Worm (Caenorhabditis elegans) whole organism, L1 larva: ENCODE measurements around the gene M106.3.

Source experiments
- C04F5.9 ChIP-seq: sonication (generic microtip); optimal IDR thresholded peaks from 2 replicates; lab custom pipeline; 2016; ENCODE audit warnings: missing genetic modification characterization, missing compliant biosample characterization
- C16A3.4 ChIP-seq: fragments of 150-350 bp; optimal IDR thresholded peaks from 2 replicates; lab custom pipeline; 2014; ENCODE audit warnings: missing biosample characterization, missing genetic modification characterization
- C34B4.2 ChIP-seq: sonication (generic microtip); optimal IDR thresholded peaks from 2 replicates; lab custom pipeline; 2017; ENCODE audit warnings: mild to moderate bottlenecking, missing genetic modification characterization, missing compliant biosample characterization
- aha-1 ChIP-seq: fragments of 150-350 bp; optimal IDR thresholded peaks from 2 replicates; lab custom pipeline; 2014; ENCODE audit warnings: missing biosample characterization, missing genetic modification characterization
- ama-1 ChIP-seq: fragments of 150-350 bp; optimal IDR thresholded peaks from 2 replicates; lab custom pipeline; 2014
- ceh-63 ChIP-seq: fragments of 200-800 bp; sonication (Bioruptor generic); optimal IDR thresholded peaks from 2 replicates; lab custom pipeline; 2018; ENCODE audit warnings: mild to moderate bottlenecking, missing genetic modification characterization, missing compliant biosample characterization
- ceh-8 ChIP-seq: fragments of 200-800 bp; sonication (Bioruptor generic); optimal IDR thresholded peaks from 2 replicates; lab custom pipeline; 2018; ENCODE audit warnings: mild to moderate bottlenecking, missing genetic modification characterization, moderate library complexity, missing compliant biosample characterization
- ceh-82 ChIP-seq, 3 experiments: fragments of 150-350 bp in 1 of 3; sonication (generic microtip) in 2 of 3; optimal IDR thresholded peaks; 2 replicates each; lab custom pipeline; 2014 to 2017; ENCODE audit warnings: missing biosample characterization in 3 of 3, missing genetic modification characterization in 3 of 3
- dpl-1 ChIP-seq, 3 experiments: fragments of 150-350 bp in 2 of 3; sonication (generic microtip) in 1 of 3; optimal IDR thresholded peaks; 2 replicates each; lab custom pipeline; 2014 to 2017; ENCODE audit warnings: missing biosample characterization in 3 of 3, missing genetic modification characterization in 3 of 3, missing genetic modification reagents in 3 of 3
- dsc-1 ChIP-seq: sonication (generic microtip); optimal IDR thresholded peaks from 2 replicates; lab custom pipeline; 2016; ENCODE audit warnings: mild to moderate bottlenecking, missing genetic modification characterization, missing compliant biosample characterization
- efl-1 ChIP-seq, 4 experiments: fragments of 150-350 bp; optimal IDR thresholded peaks in 3 of 4; peaks in 1 of 4; 1 replicate in 1 of 4; 2 replicates in 3 of 4; lab custom pipeline; 2014; ENCODE audit warnings: missing biosample characterization in 2 of 4, missing genetic modification characterization in 2 of 4, missing genetic modification reagents in 2 of 4
- egl-27 ChIP-seq, 2 experiments: fragments of 150-350 bp in 1 of 2; sonication (generic microtip); optimal IDR thresholded peaks; 3 replicates each; lab custom pipeline; 2017 to 2018; ENCODE audit warnings: missing biosample characterization in 2 of 2, missing genetic modification characterization in 2 of 2, missing genetic modification reagents in 2 of 2
- elt-3 ChIP-seq, 6 experiments: fragments of 150-350 bp in 1 of 6; sonication (generic microtip); optimal IDR thresholded peaks; 2 replicates each; lab custom pipeline; 2017 to 2018; ENCODE audit warnings: missing biosample characterization in 6 of 6, missing genetic modification characterization in 6 of 6, inconsistent platforms in 1 of 6
- ets-5 ChIP-seq: fragments of 200-800 bp; sonication (Bioruptor generic); IDR thresholded peaks from 2 replicates; pipeline ENCODE4 v1.3.6; 2022; ENCODE audit warnings: missing genetic modification characterization, missing compliant biosample characterization
- fkh-4 ChIP-seq: sonication (generic microtip); optimal IDR thresholded peaks from 2 replicates; lab custom pipeline; 2016; ENCODE audit warnings: missing compliant biosample characterization, missing genetic modification characterization, borderline replicate concordance
- fos-1 ChIP-seq: fragments of 150-350 bp; optimal IDR thresholded peaks from 2 replicates; lab custom pipeline; 2014; ENCODE audit warnings: missing biosample characterization, missing genetic modification characterization
- hlh-17 ChIP-seq: fragments of 200-800 bp; sonication (Bioruptor generic); optimal IDR thresholded peaks from 2 replicates; lab custom pipeline; 2018; ENCODE audit warnings: missing genetic modification characterization, mild to moderate bottlenecking, missing compliant biosample characterization, moderate library complexity, borderline replicate concordance
- hpl-2 ChIP-seq: fragments of 150-350 bp; optimal IDR thresholded peaks from 2 replicates; lab custom pipeline; 2014; ENCODE audit warnings: missing biosample characterization, missing genetic modification reagents, missing genetic modification characterization
- isw-1 ChIP-seq: fragments of 200-800 bp; sonication (Bioruptor generic); IDR thresholded peaks from 2 replicates; pipeline ENCODE4 v1.3.6; 2022; ENCODE audit warnings: missing genetic modification characterization, missing compliant biosample characterization
- lin-35 ChIP-seq, 2 experiments: fragments of 150-350 bp; optimal IDR thresholded peaks; 2 replicates each; lab custom pipeline; 2014; ENCODE audit warnings: missing biosample characterization in 2 of 2, missing genetic modification characterization in 2 of 2, missing genetic modification reagents in 2 of 2
- lin-39 ChIP-seq: fragments of 150-350 bp; optimal IDR thresholded peaks from 2 replicates; lab custom pipeline; 2014; ENCODE audit warnings: missing biosample characterization, missing genetic modification reagents, missing genetic modification characterization
- lir-3 ChIP-seq: sonication (generic microtip); optimal IDR thresholded peaks from 2 replicates; lab custom pipeline; 2016; ENCODE audit warnings: mild to moderate bottlenecking, missing genetic modification characterization, moderate library complexity, missing compliant biosample characterization; ENCODE audit not compliant: poor library complexity
- lsy-2 ChIP-seq, 2 experiments: fragments of 150-350 bp; optimal IDR thresholded peaks; 2 replicates each; lab custom pipeline; 2014; ENCODE audit warnings: missing biosample characterization in 2 of 2, missing genetic modification characterization in 2 of 2
- mdl-1 ChIP-seq, 2 experiments: fragments of 150-350 bp; optimal IDR thresholded peaks; 2 replicates each; lab custom pipeline; 2014 to 2017; ENCODE audit warnings: missing biosample characterization in 2 of 2, missing genetic modification characterization in 2 of 2, inconsistent platforms in 1 of 2
- mep-1 ChIP-seq: fragments of 150-350 bp; optimal IDR thresholded peaks from 2 replicates; lab custom pipeline; 2014; ENCODE audit warnings: missing biosample characterization, missing genetic modification characterization
- nhr-11 ChIP-seq: fragments of 150-350 bp; optimal IDR thresholded peaks from 2 replicates; lab custom pipeline; 2014; ENCODE audit warnings: missing biosample characterization, missing genetic modification characterization
- nhr-20 ChIP-seq: sonication (generic microtip); optimal IDR thresholded peaks from 2 replicates; lab custom pipeline; 2016; ENCODE audit warnings: mild to moderate bottlenecking, missing genetic modification characterization, missing compliant biosample characterization
- nhr-237 ChIP-seq: fragments of 150-350 bp; optimal IDR thresholded peaks from 2 replicates; lab custom pipeline; 2014; ENCODE audit warnings: missing biosample characterization, missing genetic modification characterization
- nhr-71 ChIP-seq: sonication (generic microtip); optimal IDR thresholded peaks from 2 replicates; lab custom pipeline; 2016; ENCODE audit warnings: mild to moderate bottlenecking, missing genetic modification characterization, moderate library complexity, missing compliant biosample characterization
- nhr-85 ChIP-seq: sonication (generic microtip); peaks from one replicate; lab custom pipeline; 2016; ENCODE audit warnings: missing genetic modification characterization, inconsistent platforms, missing compliant biosample characterization
- nhr-90 ChIP-seq: sonication (generic microtip); optimal IDR thresholded peaks from 2 replicates; lab custom pipeline; 2016; ENCODE audit warnings: mild to moderate bottlenecking, missing genetic modification characterization, missing compliant biosample characterization; ENCODE audit not compliant: poor library complexity
- pag-3 ChIP-seq: sonication (generic microtip); optimal IDR thresholded peaks from 2 replicates; lab custom pipeline; 2017; ENCODE audit warnings: missing genetic modification characterization, mild to moderate bottlenecking, missing compliant biosample characterization, antibody characterized with exemption, borderline replicate concordance; ENCODE audit not compliant: insufficient read depth
- pax-3 ChIP-seq: fragments of 200-800 bp; sonication (Bioruptor generic); optimal IDR thresholded peaks from 2 replicates; lab custom pipeline; 2018; ENCODE audit warnings: mild to moderate bottlenecking, missing genetic modification characterization, moderate library complexity, missing compliant biosample characterization
- rnt-1 ChIP-seq: sonication (generic microtip); optimal IDR thresholded peaks from 2 replicates; lab custom pipeline; 2016; ENCODE audit warnings: mild to moderate bottlenecking, missing genetic modification characterization, moderate library complexity, missing compliant biosample characterization
- skn-1 ChIP-seq: fragments of 150-350 bp; optimal IDR thresholded peaks from 2 replicates; lab custom pipeline; 2014; ENCODE audit warnings: missing biosample characterization, missing genetic modification characterization
- snpc-4 ChIP-seq: fragments of 150-350 bp; optimal IDR thresholded peaks from 2 replicates; lab custom pipeline; 2014; ENCODE audit warnings: missing biosample characterization, missing genetic modification characterization
- snu-23 ChIP-seq: sonication (generic microtip); optimal IDR thresholded peaks from 2 replicates; lab custom pipeline; 2016; ENCODE audit warnings: missing genetic modification characterization, missing compliant biosample characterization
- sptf-1 ChIP-seq: fragments of 150-350 bp; optimal IDR thresholded peaks from 2 replicates; lab custom pipeline; 2014; ENCODE audit warnings: missing biosample characterization, missing genetic modification characterization
- swsn-7 ChIP-seq: sonication (generic microtip); optimal IDR thresholded peaks from 2 replicates; lab custom pipeline; 2016; ENCODE audit warnings: missing genetic modification characterization, missing compliant biosample characterization
- unc-86 ChIP-seq: sonication (generic microtip); optimal IDR thresholded peaks from 2 replicates; lab custom pipeline; 2016; ENCODE audit warnings: missing genetic modification characterization, missing compliant biosample characterization
- unc-98 ChIP-seq: fragments of 200-800 bp; sonication (Bioruptor generic); IDR thresholded peaks from 2 replicates; pipeline ENCODE4 v1.3.6; 2022; ENCODE audit warnings: missing genetic modification characterization, missing compliant biosample characterization
- zag-1 ChIP-seq: fragments of 150-350 bp; optimal IDR thresholded peaks from 2 replicates; lab custom pipeline; 2014; ENCODE audit warnings: missing biosample characterization, missing genetic modification characterization
- ztf-4 ChIP-seq: fragments of 150-350 bp; optimal IDR thresholded peaks from 2 replicates; lab custom pipeline; 2014; ENCODE audit warnings: missing biosample characterization, missing genetic modification characterization

Gene M106.3

DNA sequence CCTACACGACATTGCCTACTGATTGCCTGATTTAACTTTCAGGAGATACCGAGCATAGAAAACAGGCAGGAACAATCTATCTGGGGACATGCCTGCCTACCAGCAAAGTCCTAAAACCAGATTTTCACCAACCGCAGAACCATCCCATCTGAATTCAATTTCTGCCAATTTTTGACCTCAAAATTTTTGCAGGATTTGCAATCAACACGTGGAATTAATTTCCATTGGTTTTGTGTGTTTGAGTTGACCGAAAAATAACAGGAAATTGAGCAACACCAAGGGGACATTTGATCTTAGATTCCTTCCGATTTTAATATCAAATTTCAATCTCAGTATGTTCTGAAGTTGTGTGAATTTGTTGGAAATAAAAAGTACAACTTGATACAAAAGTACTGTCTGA is 38.3 kb upstream of the M106.3 start:
- TF ChIP-seq fkh-4 (peak; percentile 63), rnt-1 (tag; lab: Kevin White, UChicago) (no peak), dsc-1 (tag; lab: Kevin White, UChicago) (peak; percentile 93)

DNA sequence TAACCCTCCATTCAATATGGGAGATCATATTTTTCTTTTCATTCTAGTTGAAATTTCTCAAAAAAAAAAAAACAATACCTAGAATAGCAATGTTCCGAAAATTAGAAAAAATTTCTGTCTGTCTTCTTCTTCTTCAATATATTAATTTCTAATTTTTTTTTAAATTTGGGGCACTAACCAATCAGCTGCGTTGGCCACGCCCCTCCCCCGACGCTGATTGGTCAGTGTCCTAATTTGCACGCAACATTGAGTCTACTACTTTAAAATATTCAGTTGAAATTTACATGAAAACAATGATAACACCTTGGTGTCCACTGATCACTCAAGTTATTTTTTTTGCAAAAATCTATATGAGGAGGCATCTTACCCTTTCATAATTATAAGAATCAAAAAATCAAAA is 35.2 kb upstream of the M106.3 start:
- TF ChIP-seq fos-1 (tag; lab: Kevin White, UChicago) (no peak), nhr-20 (no peak), swsn-7 (tag; lab: Kevin White, UChicago) (no peak), lin-39 (tag; lab: Kevin White, UChicago) (no peak)

DNA sequence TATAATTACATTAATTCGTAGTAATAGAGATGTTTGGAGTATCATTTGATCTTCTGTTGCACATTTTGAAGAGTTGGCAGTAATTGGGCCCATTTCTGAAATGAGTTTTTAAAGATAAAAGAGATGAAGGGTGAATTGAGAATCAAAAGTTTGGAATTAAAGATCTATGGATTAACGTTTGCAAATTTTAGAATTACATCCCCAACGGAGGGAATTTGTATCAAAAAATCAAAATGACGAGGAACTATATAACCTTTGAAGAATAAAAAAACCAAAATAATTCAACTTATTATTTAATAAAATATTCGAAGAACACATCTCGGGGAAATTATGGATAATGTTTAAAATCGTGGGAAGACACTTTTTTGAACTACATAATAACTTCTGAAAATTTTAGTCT is 34.3 kb upstream of the M106.3 start, which contains the start of gene sra-10:
sra-10 (minus strand) TSS at position 101 of the 400 bp plus-strand sequence.
- TF ChIP-seq ceh-82 (tag; optimal IDR thresholded peaks at IDR 0.05; lab: Kevin White, UChicago) (no peak), unc-98 (no peak), pag-3 (tag; lab: Kevin White, UChicago) (no peak), nhr-20 (no peak), nhr-237 (tag; lab: Kevin White, UChicago) (no peak), lin-39 (tag; lab: Kevin White, UChicago) (no peak), pax-3 (no peak), lin-35 (GFP tag; optimal IDR thresholded peaks at IDR 0.05; lab: Kevin White, UChicago) (no peak), C34B4.2 (no peak), ama-1 (lab: Kevin White, UChicago) (no peak), efl-1 (optimal IDR thresholded peaks at IDR 0.05; lab: Kevin White, UChicago) (no peak), efl-1 (GFP tag; optimal IDR thresholded peaks at IDR 0.05 in 1 of 2; lab: Kevin White, UChicago) (no peak), ets-5 (GFP tag; lab: Robert Waterston, UW) (no peak), snpc-4 (tag; lab: Kevin White, UChicago) (no peak), zag-1 (tag; lab: Kevin White, UChicago) (no peak), ztf-4 (no peak), nhr-90 (tag; lab: Kevin White, UChicago) (no peak), aha-1 (tag; lab: Kevin White, UChicago) (no peak), C16A3.4 (tag; lab: Kevin White, UChicago) (no peak), dsc-1 (tag; lab: Kevin White, UChicago) (no peak), sptf-1 (tag; lab: Kevin White, UChicago) (no peak)

DNA sequence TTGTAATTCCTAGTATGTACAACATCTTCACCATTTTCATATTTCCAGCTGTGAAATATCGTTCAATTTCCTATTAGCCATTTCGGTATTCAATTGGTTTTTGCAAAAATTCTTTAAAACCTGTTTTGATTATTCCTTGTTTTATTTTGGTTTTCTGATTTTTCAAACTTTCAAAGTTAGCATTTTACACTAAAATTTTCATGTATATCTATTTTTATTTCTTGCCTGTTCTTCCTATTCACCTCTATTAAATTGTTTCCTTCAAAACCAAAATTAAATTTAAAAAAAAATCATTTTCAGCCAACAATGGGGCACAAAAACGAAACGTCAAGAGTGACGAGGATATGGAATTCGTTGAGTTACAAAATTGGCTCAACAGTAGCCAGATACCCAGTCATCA is 28.3 kb upstream of the M106.3 start, which contains the start of gene ptr-8:
ptr-8 (plus strand) TSS at position 301 of the 400 bp plus-strand sequence.
- TF ChIP-seq nhr-11 (tag; lab: Kevin White, UChicago): no peak
- no peak for TF ChIP-seq hpl-2 (GFP tag; lab: Kevin White, UChicago)
- TF ChIP-seq efl-1 (optimal IDR thresholded peaks at IDR 0.05; lab: Kevin White, UChicago): no peak
- peak in 1 of 2 experiments; percentile 72 for TF ChIP-seq efl-1 (GFP tag; optimal IDR thresholded peaks at IDR 0.05 in 1 of 2; lab: Kevin White, UChicago)
- no peak for TF ChIP-seq aha-1 (tag; lab: Kevin White, UChicago)
- TF ChIP-seq skn-1: no peak
- no peak for TF ChIP-seq ceh-8 (GFP tag; lab: Kevin White, UChicago)
- peak; percentile 33 for TF ChIP-seq nhr-85 (tag; lab: Kevin White, UChicago)
- TF ChIP-seq ceh-63 (GFP tag; lab: Kevin White, UChicago): no peak
- no peak for TF ChIP-seq lir-3 (tag; lab: Kevin White, UChicago)

DNA sequence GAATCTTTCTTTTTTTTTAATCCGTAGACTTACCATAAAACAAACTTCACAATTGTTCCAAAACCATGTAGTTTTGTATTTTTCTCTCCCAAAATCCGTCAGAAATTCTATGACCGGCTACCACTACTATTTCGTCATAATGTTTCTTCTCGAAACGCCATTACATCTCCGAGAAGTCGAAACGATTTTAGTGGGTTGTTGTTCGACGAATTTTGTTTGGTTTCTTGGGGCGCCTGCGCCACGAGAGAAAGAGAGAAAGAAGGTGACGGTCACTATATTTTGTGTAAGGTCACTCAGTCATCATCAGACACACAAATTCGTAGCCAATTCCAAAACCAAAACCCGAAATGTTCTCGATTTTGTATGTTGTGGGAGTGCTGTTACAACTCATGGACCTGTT is 26.4 kb upstream of the M106.3 start:
- no peak for TF ChIP-seq C04F5.9
- no peak for TF ChIP-seq efl-1 (optimal IDR thresholded peaks at IDR 0.05; lab: Kevin White, UChicago)
- peak in 1 of 2 experiments; percentile 53 for TF ChIP-seq efl-1 (GFP tag; optimal IDR thresholded peaks at IDR 0.05 in 1 of 2; lab: Kevin White, UChicago)
- TF ChIP-seq skn-1: peak; percentile 31
- no peak for TF ChIP-seq hlh-17
- TF ChIP-seq lsy-2 (tag; optimal IDR thresholded peaks at IDR 0.05; lab: Kevin White, UChicago): peak in 1 of 2 experiments; percentile 29
- TF ChIP-seq mep-1 (tag; lab: Kevin White, UChicago): peak; percentile 21
- TF ChIP-seq dpl-1 (GFP tag; optimal IDR thresholded peaks at IDR 0.05; lab: Kevin White, UChicago): no peak
- TF ChIP-seq nhr-20: peak; percentile 49
- peak; percentile 41 for TF ChIP-seq snu-23 (GFP tag; lab: Kevin White, UChicago)
- TF ChIP-seq unc-86: no peak
- TF ChIP-seq lin-35 (GFP tag; optimal IDR thresholded peaks at IDR 0.05; lab: Kevin White, UChicago): peak in 1 of 2 experiments; percentile 11
- no peak for TF ChIP-seq pag-3 (tag; lab: Kevin White, UChicago)
- TF ChIP-seq egl-27 (tag; optimal IDR thresholded peaks at IDR 0.05; lab: Kevin White, UChicago): no peak
- TF ChIP-seq ceh-82 (tag; optimal IDR thresholded peaks at IDR 0.05; lab: Kevin White, UChicago): peak in 1 of 3 experiments; percentile 5
- no peak for TF ChIP-seq isw-1 (GFP tag; lab: Robert Waterston, UW)
- TF ChIP-seq nhr-71 (tag; lab: Kevin White, UChicago): peak; percentile 27
- TF ChIP-seq nhr-85 (tag; lab: Kevin White, UChicago): peak; percentile 83
- TF ChIP-seq mdl-1 (tag; optimal IDR thresholded peaks at IDR 0.05; lab: Kevin White, UChicago): peak in 1 of 2 experiments; percentile 12
- peak in 1 of 6 experiments; percentile 57 for TF ChIP-seq elt-3 (tag; optimal IDR thresholded peaks at IDR 0.05; lab: Kevin White, UChicago)
- no peak for TF ChIP-seq dsc-1 (tag; lab: Kevin White, UChicago)
